Fruit fly (Drosophila melanogaster) whole organism, embryonic: ENCODE measurements around the gene term.
A peak's percentile ranks its signal among the peaks of the same experiment; 100 is the strongest.

Experiments used
- Adf1 ChIP-seq: fragments of 200-800 bp; sonication (Bioruptor generic); IDR thresholded peaks from 2 replicates; pipeline ENCODE4 v1.3.6; 2022; ENCODE audit warnings: missing biosample characterization, missing genetic modification characterization
- Atf3 ChIP-seq: fragments of 200-800 bp; sonication (Bioruptor generic); optimal IDR thresholded peaks from 3 replicates; lab custom pipeline; 2016; ENCODE audit warnings: missing biosample characterization, missing genetic modification characterization
- Blimp-1 ChIP-seq: fragments of 200-800 bp; sonication (Bioruptor generic); optimal IDR thresholded peaks from 3 replicates; lab custom pipeline; 2018; ENCODE audit warnings: missing biosample characterization, missing genetic modification characterization, mild to moderate bottlenecking, moderate library complexity, missing genetic modification reagents
- Bteb2 ChIP-seq: fragments of 200-800 bp; sonication (Bioruptor generic); optimal IDR thresholded peaks from 2 replicates; lab custom pipeline; 2016; ENCODE audit warnings: missing biosample characterization, missing genetic modification characterization
- C15 ChIP-seq: fragments of 200-800 bp; sonication (Bioruptor generic); IDR thresholded peaks from 3 replicates; pipeline ENCODE4 v1.3.6; 2022; ENCODE audit warnings: missing biosample characterization, missing genetic modification characterization
- CG10209 ChIP-seq: fragments of 200-800 bp; sonication (Bioruptor generic); optimal IDR thresholded peaks from 3 replicates; lab custom pipeline; 2017; ENCODE audit warnings: missing biosample characterization, mild to moderate bottlenecking, missing genetic modification characterization, missing genetic modification reagents
- CG11093 ChIP-seq: fragments of 200-800 bp; sonication (Bioruptor generic); IDR thresholded peaks from 3 replicates; pipeline ENCODE4 v1.3.6; 2022; ENCODE audit warnings: missing biosample characterization, missing genetic modification characterization
- CG11696 ChIP-seq: fragments of 200-800 bp; sonication (Bioruptor generic); IDR thresholded peaks from 2 replicates; pipeline ENCODE4 v1.3.6; 2022; ENCODE audit warnings: missing biosample characterization, missing genetic modification characterization
- CG14667 ChIP-seq: fragments of 200-800 bp; sonication (Bioruptor generic); IDR thresholded peaks from 2 replicates; pipeline ENCODE4 v1.3.6; 2022; ENCODE audit warnings: missing biosample characterization, missing genetic modification characterization
- CG18262 ChIP-seq: fragments of 200-800 bp; optimal IDR thresholded peaks from 3 replicates; lab custom pipeline; 2019; ENCODE audit warnings: missing biosample characterization, mild to moderate bottlenecking, missing genetic modification characterization, moderate library complexity
- CG2129 ChIP-seq: fragments of 200-800 bp; sonication (Bioruptor generic); IDR thresholded peaks from 2 replicates; pipeline ENCODE4 v1.3.6; 2022; ENCODE audit warnings: missing biosample characterization, missing genetic modification characterization; ENCODE audit not compliant: partially characterized antibody
- CG3838 ChIP-seq: fragments of 200-800 bp; sonication (Bioruptor generic); optimal IDR thresholded peaks from 3 replicates; lab custom pipeline; 2016; ENCODE audit warnings: missing biosample characterization, missing genetic modification characterization
- CG4707 ChIP-seq: fragments of 200-800 bp; sonication (Bioruptor generic); optimal IDR thresholded peaks from 2 replicates; lab custom pipeline; 2018; ENCODE audit warnings: missing biosample characterization, mild to moderate bottlenecking, missing genetic modification characterization, moderate library complexity
- CG4854 ChIP-seq: fragments of 200-800 bp; sonication (Bioruptor generic); optimal IDR thresholded peaks from 2 replicates; lab custom pipeline; 2016; ENCODE audit warnings: missing biosample characterization, missing genetic modification characterization, inconsistent platforms
- CG5953 ChIP-seq: fragments of 200-800 bp; sonication (Bioruptor generic); IDR thresholded peaks from 2 replicates; pipeline ENCODE4 v1.3.6; 2022; ENCODE audit warnings: missing biosample characterization, missing genetic modification characterization
- CG6654 ChIP-seq: fragments of 200-800 bp; sonication (Bioruptor generic); optimal IDR thresholded peaks from 2 replicates; lab custom pipeline; 2017; ENCODE audit warnings: missing biosample characterization, mild to moderate bottlenecking, missing genetic modification characterization
- CG6683 ChIP-seq: fragments of 200-800 bp; sonication (Bioruptor generic); optimal IDR thresholded peaks from 2 replicates; lab custom pipeline; 2017; ENCODE audit warnings: missing biosample characterization, mild to moderate bottlenecking, missing genetic modification characterization, missing genetic modification reagents
- CG7357 ChIP-seq: fragments of 200-800 bp; sonication (Bioruptor generic); IDR thresholded peaks from 3 replicates; pipeline ENCODE4 v1.3.6; 2022; ENCODE audit warnings: missing biosample characterization, missing genetic modification characterization
- CG7786 ChIP-seq: fragments of 200-800 bp; sonication (Bioruptor generic); optimal IDR thresholded peaks from 2 replicates; lab custom pipeline; 2016; ENCODE audit warnings: missing biosample characterization, missing genetic modification characterization
- CG9727 ChIP-seq: fragments of 200-800 bp; sonication (Bioruptor generic); optimal IDR thresholded peaks from 3 replicates; lab custom pipeline; 2017; ENCODE audit warnings: missing biosample characterization, mild to moderate bottlenecking, missing genetic modification characterization
- CG9876 ChIP-seq: fragments of 200-800 bp; sonication (Bioruptor generic); optimal IDR thresholded peaks from 2 replicates; lab custom pipeline; 2016; ENCODE audit warnings: missing biosample characterization, missing genetic modification characterization
- Camta ChIP-seq: fragments of 200-800 bp; sonication (Bioruptor generic); optimal IDR thresholded peaks from 2 replicates; lab custom pipeline; 2016; ENCODE audit warnings: missing biosample characterization, missing genetic modification characterization
- Chrac-16 ChIP-seq: fragments of 200-800 bp; sonication (Bioruptor generic); optimal IDR thresholded peaks from 3 replicates; lab custom pipeline; 2016; ENCODE audit warnings: missing biosample characterization, missing genetic modification characterization
- Doc3 ChIP-seq: fragments of 200-800 bp; sonication (Bioruptor generic); IDR thresholded peaks from 3 replicates; pipeline ENCODE4 v1.3.6; 2022; ENCODE audit warnings: missing biosample characterization, missing genetic modification characterization; ENCODE audit not compliant: partially characterized antibody
- Ets97D ChIP-seq: fragments of 200-800 bp; sonication (Bioruptor generic); optimal IDR thresholded peaks from 3 replicates; lab custom pipeline; 2016; ENCODE audit warnings: missing biosample characterization, missing genetic modification characterization
- HLH3B ChIP-seq: fragments of 200-800 bp; sonication (Bioruptor generic); IDR thresholded peaks from 2 replicates; pipeline ENCODE4 v1.3.6; 2022; ENCODE audit warnings: missing biosample characterization, missing genetic modification characterization
- Hr39 ChIP-seq: fragments of >200 bp; optimal IDR thresholded peaks from 2 replicates; lab custom pipeline; 2017
- Mrtf ChIP-seq: fragments of 200-800 bp; sonication (Bioruptor generic); IDR thresholded peaks from 3 replicates; pipeline ENCODE4 v1.3.6; 2022; ENCODE audit warnings: missing biosample characterization, missing genetic modification characterization
- Sin3A ChIP-seq: fragments of >200 bp; optimal IDR thresholded peaks from 2 replicates; lab custom pipeline; 2018
- amos ChIP-seq: fragments of 200-800 bp; sonication (Bioruptor generic); IDR thresholded peaks from 2 replicates; pipeline ENCODE4 v1.3.6; 2022; ENCODE audit warnings: missing biosample characterization, missing genetic modification characterization; ENCODE audit not compliant: partially characterized antibody
- ato ChIP-seq: fragments of 200-800 bp; sonication (Bioruptor generic); IDR thresholded peaks from 2 replicates; pipeline ENCODE4 v1.3.6; 2022; ENCODE audit warnings: missing biosample characterization, missing genetic modification characterization; ENCODE audit not compliant: partially characterized antibody
- chif ChIP-seq, 2 experiments: fragments of 200-800 bp; sonication (Bioruptor generic); optimal IDR thresholded peaks; 3 replicates each; lab custom pipeline; 2016; ENCODE audit warnings: missing biosample characterization in 2 of 2, missing genetic modification characterization in 2 of 2
- ci ChIP-seq: fragments of 200-800 bp; sonication (Bioruptor generic); IDR thresholded peaks from 3 replicates; pipeline ENCODE4 v1.3.6; 2022; ENCODE audit warnings: missing biosample characterization, missing genetic modification characterization
- disco-r ChIP-seq: fragments of 200-800 bp; sonication (Bioruptor generic); optimal IDR thresholded peaks from 2 replicates; lab custom pipeline; 2016; ENCODE audit warnings: missing biosample characterization, missing genetic modification characterization
- emc ChIP-seq: fragments of 200-800 bp; sonication (Bioruptor generic); optimal IDR thresholded peaks from 2 replicates; lab custom pipeline; 2016; ENCODE audit warnings: missing biosample characterization, missing genetic modification characterization
- ewg ChIP-seq: fragments of 200-800 bp; sonication (Bioruptor generic); optimal IDR thresholded peaks from 3 replicates; lab custom pipeline; 2017; ENCODE audit warnings: mild to moderate bottlenecking, missing biosample characterization, missing genetic modification reagents, missing genetic modification characterization
- grn ChIP-seq: fragments of 200-800 bp; sonication (Bioruptor generic); optimal IDR thresholded peaks from 3 replicates; lab custom pipeline; 2017; ENCODE audit warnings: missing biosample characterization, missing genetic modification characterization
- ham ChIP-seq: fragments of 200-800 bp; sonication (Bioruptor generic); IDR thresholded peaks from 2 replicates; pipeline ENCODE4 v1.3.6; 2022; ENCODE audit warnings: missing biosample characterization, missing genetic modification characterization
- jing ChIP-seq: fragments of 200-800 bp; sonication (Bioruptor generic); optimal IDR thresholded peaks from 2 replicates; lab custom pipeline; 2018; ENCODE audit warnings: missing biosample characterization, mild to moderate bottlenecking, missing genetic modification characterization
- lab ChIP-seq: fragments of 200-800 bp; sonication (Bioruptor generic); optimal IDR thresholded peaks from 3 replicates; lab custom pipeline; 2017; ENCODE audit warnings: missing biosample characterization, missing genetic modification characterization, mild to moderate bottlenecking, moderate library complexity, missing genetic modification reagents
- luna ChIP-seq: fragments of 200-800 bp; sonication (Bioruptor generic); optimal IDR thresholded peaks from 2 replicates; lab custom pipeline; 2016; ENCODE audit warnings: missing biosample characterization, missing genetic modification characterization
- nerfin-2 ChIP-seq: fragments of 200-800 bp; sonication (Bioruptor generic); IDR thresholded peaks from 2 replicates; pipeline ENCODE4 v1.3.6; 2022; ENCODE audit warnings: missing biosample characterization, missing genetic modification characterization; ENCODE audit not compliant: partially characterized antibody
- org-1 ChIP-seq: fragments of 200-800 bp; sonication (Bioruptor generic); optimal IDR thresholded peaks from 2 replicates; lab custom pipeline; 2017; ENCODE audit warnings: missing biosample characterization, missing genetic modification characterization
- peb ChIP-seq: fragments of 200-800 bp; sonication (Bioruptor generic); IDR thresholded peaks from 2 replicates; pipeline ENCODE4 v1.3.6; 2022; ENCODE audit warnings: missing biosample characterization, missing genetic modification characterization
- phol ChIP-seq: fragments of 200-800 bp; sonication (Bioruptor generic); optimal IDR thresholded peaks from 3 replicates; lab custom pipeline; 2018; ENCODE audit warnings: missing biosample characterization, mild to moderate bottlenecking, missing genetic modification characterization, moderate library complexity
- psq ChIP-seq: fragments of 200-800 bp; sonication (Bioruptor generic); optimal IDR thresholded peaks from 2 replicates; lab custom pipeline; 2017; ENCODE audit warnings: missing biosample characterization, missing genetic modification characterization
- repo ChIP-seq: fragments of 200-800 bp; sonication (Bioruptor generic); optimal IDR thresholded peaks from 2 replicates; lab custom pipeline; 2016; ENCODE audit warnings: missing biosample characterization, missing genetic modification characterization
- sc ChIP-seq, 3 experiments: fragments of >200 bp in 2 of 3; fragments of 200-800 bp in 1 of 3; sonication (Bioruptor generic) in 1 of 3; optimal IDR thresholded peaks; 2 replicates in 2 of 3; 3 replicates in 1 of 3; lab custom pipeline; 2017; ENCODE audit warnings: mild to moderate bottlenecking in 1 of 3, missing biosample characterization in 1 of 3, missing genetic modification characterization in 1 of 3, missing genetic modification reagents in 1 of 3
- tio ChIP-seq: fragments of 200-800 bp; sonication (Bioruptor generic); optimal IDR thresholded peaks from 2 replicates; lab custom pipeline; 2017; ENCODE audit warnings: missing biosample characterization, missing genetic modification characterization, inconsistent platforms
- toy ChIP-seq: fragments of 200-800 bp; sonication (Bioruptor generic); IDR thresholded peaks from 2 replicates; pipeline ENCODE4 v1.3.6; 2022; ENCODE audit warnings: missing biosample characterization, missing genetic modification characterization

term gene

dm6 chr3L:18620988-18621734, 27.6 kb upstream of the term start (continued):
- no peak for TF ChIP-seq Mrtf
- peak; percentile 31 for TF ChIP-seq ewg (GFP tag; lab: Kevin White, UChicago)
- no peak for TF ChIP-seq CG4707 (GFP tag; lab: Kevin White, UChicago)
- TF ChIP-seq lab (GFP tag; lab: Kevin White, UChicago), result peak; percentile 46
- peak; percentile 39 for TF ChIP-seq CG2129 (GFP tag; lab: Robert Waterston, UW)
- no peak for TF ChIP-seq toy (GFP tag; lab: Robert Waterston, UW)
- no peak for TF ChIP-seq psq (GFP tag; lab: Kevin White, UChicago)
- peak in 1 of 2 experiments; percentile 15 for TF ChIP-seq chif (GFP tag; optimal IDR thresholded peaks at IDR 0.05; lab: Kevin White, UChicago)
- TF ChIP-seq C15 (GFP tag; lab: Robert Waterston, UW), result no peak
- peak; percentile 11 for TF ChIP-seq Bteb2 (GFP tag; lab: Kevin White, UChicago)
- peak; percentile 74 for TF ChIP-seq amos (GFP tag; lab: Robert Waterston, UW)
- no peak for TF ChIP-seq peb (GFP tag; lab: Robert Waterston, UW)
- TF ChIP-seq emc (GFP tag; lab: Kevin White, UChicago), result peak; percentile 51
- no peak for TF ChIP-seq CG6683
- no peak for TF ChIP-seq CG4854 (GFP tag; lab: Kevin White, UChicago)
- no peak for TF ChIP-seq ham (GFP tag; lab: Robert Waterston, UW)
- TF ChIP-seq Doc3 (GFP tag; lab: Robert Waterston, UW), result peak; percentile 74; the same call in 2 of the 3 replicates
- TF ChIP-seq disco-r (GFP tag; lab: Kevin White, UChicago), result peak; percentile 44
- TF ChIP-seq CG7357 (GFP tag; lab: Robert Waterston, UW), result peak; percentile 14; the same call in 1 of the 3 replicates
- TF ChIP-seq CG6654 (GFP tag; lab: Kevin White, UChicago), result no peak
- peak; percentile 38 for TF ChIP-seq CG10209 (GFP tag; lab: Kevin White, UChicago)
- TF ChIP-seq CG14667, result no peak
- TF ChIP-seq Atf3 (GFP tag; lab: Kevin White, UChicago), result peak; percentile 55
- TF ChIP-seq CG11696 (GFP tag; lab: Robert Waterston, UW), result no peak
- TF ChIP-seq ato (GFP tag; lab: Robert Waterston, UW), result no peak; the same call in 1 of the 2 replicates
- no peak for TF ChIP-seq Sin3A (lab: Kevin White, UChicago)
- peak; percentile 100 for TF ChIP-seq Adf1 (GFP tag; lab: Robert Waterston, UW)
- TF ChIP-seq CG9876 (GFP tag; lab: Kevin White, UChicago), result peak; percentile 30
- TF ChIP-seq CG18262 (tag; lab: Kevin White, UChicago), result peak; percentile 69
- no peak for TF ChIP-seq repo
- peak; percentile 99 for TF ChIP-seq grn (GFP tag; lab: Kevin White, UChicago)
- no peak for TF ChIP-seq Camta (GFP tag; lab: Kevin White, UChicago)
- TF ChIP-seq CG9727, result peak; percentile 46
- TF ChIP-seq CG3838 (GFP tag; lab: Kevin White, UChicago), result no peak
- TF ChIP-seq Ets97D (GFP tag; lab: Kevin White, UChicago), result peak; percentile 14
- TF ChIP-seq sc (optimal IDR thresholded peaks at IDR 0.05; lab: Kevin White, UChicago), result no peak
- TF ChIP-seq sc (GFP tag; optimal IDR thresholded peaks at IDR 0.05; lab: Kevin White, UChicago), result peak; percentile 3
- no peak for TF ChIP-seq nerfin-2 (GFP tag; lab: Robert Waterston, UW)
- peak; percentile 38 for TF ChIP-seq CG7786
- TF ChIP-seq phol (tag; lab: Kevin White, UChicago), result peak; percentile 47
- peak; percentile 38; the same call in 2 of the 3 replicates for TF ChIP-seq ci (GFP tag; lab: Robert Waterston, UW)
- no peak for TF ChIP-seq CG5953
- TF ChIP-seq org-1, result no peak
- no peak for TF ChIP-seq HLH3B (GFP tag; lab: Robert Waterston, UW)
- no peak for TF ChIP-seq Hr39 (lab: Kevin White, UChicago)
- no peak for TF ChIP-seq jing
- TF ChIP-seq tio (GFP tag; lab: Kevin White, UChicago), result no peak
- peak; percentile 38 for TF ChIP-seq luna (GFP tag; lab: Kevin White, UChicago)
- no peak for TF ChIP-seq CG11093 (GFP tag; lab: Robert Waterston, UW)
- TF ChIP-seq Chrac-16, result peak; percentile 45
- peak; percentile 59 for TF ChIP-seq Blimp-1
